Worm (Caenorhabditis elegans) whole organism, L1 larva: ENCODE results near the gene swt-2.

Source experiments
- nhr-28 ChIP-seq: fragments of 150-350 bp; optimal IDR thresholded peaks from 2 replicates; lab custom pipeline; 2014; ENCODE audit warnings: missing biosample characterization, missing genetic modification characterization
- snpc-4 ChIP-seq: fragments of 150-350 bp; optimal IDR thresholded peaks from 2 replicates; lab custom pipeline; 2014; ENCODE audit warnings: missing biosample characterization, missing genetic modification characterization

DNA sequence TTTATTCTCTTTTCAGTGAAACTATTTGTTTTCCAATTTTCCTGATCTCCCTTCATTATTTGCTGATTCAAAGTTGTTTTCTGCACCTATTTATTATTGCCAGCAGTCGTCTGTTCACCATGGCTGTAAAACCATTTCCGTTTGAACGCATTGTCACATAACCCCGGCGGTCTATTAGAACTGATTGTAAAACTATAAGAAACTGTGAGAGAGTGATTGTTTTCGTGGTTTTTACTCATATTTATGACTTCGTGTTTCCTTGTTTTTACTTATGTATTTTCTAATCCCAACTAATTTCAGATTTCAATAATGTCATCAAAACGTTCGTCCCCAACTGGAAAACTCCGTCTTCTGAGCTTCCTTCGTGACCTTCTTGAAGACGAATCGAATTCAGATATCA lies 33.0 kb downstream of the swt-2 start, which contains the start of gene F19F10.1:
- TF ChIP-seq snpc-4 (tag; lab: Kevin White, UChicago) (no peak), nhr-28 (tag; lab: Kevin White, UChicago) (no peak)
